Fruit fly (Drosophila melanogaster) whole organism, prepupa: ENCODE data around the gene CG6106.

Experiments used
- CG16779 ChIP-seq: fragments of 200-800 bp; sonication (Bioruptor generic); optimal IDR thresholded peaks from 3 replicates; lab custom pipeline; 2017; ENCODE audit warnings: missing biosample characterization, mild to moderate bottlenecking, missing genetic modification characterization
- CG34406 ChIP-seq: fragments of 200-800 bp; sonication (Bioruptor generic); optimal IDR thresholded peaks from 3 replicates; lab custom pipeline; 2016; ENCODE audit warnings: missing biosample characterization, missing genetic modification characterization
- CG9139 ChIP-seq: fragments of 200-800 bp; sonication (Bioruptor generic); optimal IDR thresholded peaks from 3 replicates; lab custom pipeline; 2017; ENCODE audit warnings: missing biosample characterization, mild to moderate bottlenecking, missing genetic modification characterization
- Sox102F ChIP-seq: fragments of 200-800 bp; sonication (Bioruptor generic); optimal IDR thresholded peaks from 2 replicates; lab custom pipeline; 2016; ENCODE audit warnings: missing biosample characterization, mild to moderate bottlenecking, missing genetic modification characterization

- TF ChIP-seq CG16779 (tag; lab: Kevin White, UChicago) (no peak), Sox102F (GFP tag; lab: Kevin White, UChicago) (no peak), CG34406 (GFP tag; lab: Kevin White, UChicago) (no peak), CG9139 (GFP tag; lab: Kevin White, UChicago) (no peak)
These were observed 6.3 kb downstream of the CG6106 start for dm6 chrX:18364999-18365398.
